Worm (Caenorhabditis elegans): Measurements from ENCODE around the gene F28E10.4.

Gene F28E10.4

ce11 chrIV:4567343-4567742 lies at the start of gene F28E10.4:
F28E10.4 (minus strand) TSS chrIV:4567443.
- TF ChIP-seq lin-13 (tag; optimal IDR thresholded peaks at IDR 0.05), result no peak
- TF ChIP-seq drap-1 (GFP tag; optimal IDR thresholded peaks at IDR 0.05), result no peak
- no peak for TF ChIP-seq mep-1 (tag; optimal IDR thresholded peaks at IDR 0.05)
- TF ChIP-seq bed-3 (GFP tag; optimal IDR thresholded peaks at IDR 0.05), result no peak
- TF ChIP-seq mab-5 (tag; optimal IDR thresholded peaks at IDR 0.05), result no peak
- no peak for TF ChIP-seq hlh-1 (tag; optimal IDR thresholded peaks at IDR 0.05)
- no peak for TF ChIP-seq unc-62 (GFP tag; optimal IDR thresholded peaks at IDR 0.05)
- TF ChIP-seq elt-3 (tag; optimal IDR thresholded peaks at IDR 0.05), result no peak
- no peak for TF ChIP-seq ces-1 (GFP tag; optimal IDR thresholded peaks at IDR 0.05)
- TF ChIP-seq nhr-2 (tag; optimal IDR thresholded peaks at IDR 0.05), result no peak
- no peak for TF ChIP-seq tbx-8 (GFP tag; optimal IDR thresholded peaks at IDR 0.05)
- no peak for TF ChIP-seq lsy-2 (tag; optimal IDR thresholded peaks at IDR 0.05)
- TF ChIP-seq nhr-76 (tag; optimal IDR thresholded peaks at IDR 0.05), result no peak
- TF ChIP-seq ceh-43 (GFP tag; optimal IDR thresholded peaks at IDR 0.05), result no peak
- TF ChIP-seq cnd-1 (tag; optimal IDR thresholded peaks at IDR 0.05), result no peak
- no peak for TF ChIP-seq nhr-12 (tag; optimal IDR thresholded peaks at IDR 0.05)
- TF ChIP-seq elt-1 (tag; optimal IDR thresholded peaks at IDR 0.05; ENCODE audit: borderline replicate concordance, insufficient read depth), result no peak
- TF ChIP-seq blmp-1 (tag; optimal IDR thresholded peaks at IDR 0.05), result no peak

ce11 chrIV:4613516-4613915 lies 46.3 kb upstream of the F28E10.4 start:
- TF ChIP-seq ceh-43 (GFP tag; optimal IDR thresholded peaks at IDR 0.05) (no peak), elt-3 (tag; optimal IDR thresholded peaks at IDR 0.05) (no peak), snpc-4 (tag; optimal IDR thresholded peaks at IDR 0.05) (no peak), ces-1 (GFP tag; optimal IDR thresholded peaks at IDR 0.05) (no peak), sptf-1 (tag; optimal IDR thresholded peaks at IDR 0.05) (no peak), unc-39 (tag; optimal IDR thresholded peaks at IDR 0.05) (no peak), unc-62 (GFP tag; optimal IDR thresholded peaks at IDR 0.05) (no peak), zip-8 (tag; optimal IDR thresholded peaks at IDR 0.05) (no peak), ceh-39 (tag; optimal IDR thresholded peaks at IDR 0.05) (no peak), nhr-28 (tag; optimal IDR thresholded peaks at IDR 0.05) (no peak), bed-3 (GFP tag; optimal IDR thresholded peaks at IDR 0.05) (no peak), nhr-2 (tag; optimal IDR thresholded peaks at IDR 0.05) (no peak), cnd-1 (tag; optimal IDR thresholded peaks at IDR 0.05) (no peak), ham-2 (GFP tag; optimal IDR thresholded peaks at IDR 0.05) (no peak), sem-2 (GFP tag; optimal IDR thresholded peaks at IDR 0.05) (no peak)

- no peak for TF ChIP-seq tbx-8 (GFP tag; optimal IDR thresholded peaks at IDR 0.05)
Measured at ce11 chrIV:4612597-4612996, 45.4 kb upstream of the F28E10.4 start.

- no peak for TF ChIP-seq sem-2 (GFP tag; optimal IDR thresholded peaks at IDR 0.05)
- TF ChIP-seq lin-32 (GFP tag; optimal IDR thresholded peaks at IDR 0.05), result no peak
- TF ChIP-seq M03D4.4 (tag; optimal IDR thresholded peaks at IDR 0.05), result no peak
- TF ChIP-seq hlh-1 (tag; optimal IDR thresholded peaks at IDR 0.05), result no peak
- no peak for TF ChIP-seq unc-120 (tag; optimal IDR thresholded peaks at IDR 0.05; ENCODE audit: poor library complexity, severe bottlenecking)
- TF ChIP-seq flh-1 (GFP tag; optimal IDR thresholded peaks at IDR 0.05), result no peak
- TF ChIP-seq ztf-11 (tag; optimal IDR thresholded peaks at IDR 0.05), result no peak
- TF ChIP-seq sptf-1 (tag; optimal IDR thresholded peaks at IDR 0.05), result no peak
- no peak for TF ChIP-seq zip-8 (tag; optimal IDR thresholded peaks at IDR 0.05)
- TF ChIP-seq nhr-28 (tag; optimal IDR thresholded peaks at IDR 0.05), result no peak
- TF ChIP-seq bed-3 (GFP tag; optimal IDR thresholded peaks at IDR 0.05), result no peak
- no peak for TF ChIP-seq elt-1 (tag; optimal IDR thresholded peaks at IDR 0.05; ENCODE audit: borderline replicate concordance, insufficient read depth)
- no peak for TF ChIP-seq unc-39 (tag; optimal IDR thresholded peaks at IDR 0.05)
- TF ChIP-seq blmp-1 (tag; optimal IDR thresholded peaks at IDR 0.05), result no peak
- TF ChIP-seq drap-1 (GFP tag; optimal IDR thresholded peaks at IDR 0.05), result no peak
- TF ChIP-seq mep-1 (tag; optimal IDR thresholded peaks at IDR 0.05), result no peak
- no peak for TF ChIP-seq nhr-76 (tag; optimal IDR thresholded peaks at IDR 0.05)
- TF ChIP-seq unc-62 (GFP tag; optimal IDR thresholded peaks at IDR 0.05), result no peak
- no peak for TF ChIP-seq snpc-4 (tag; optimal IDR thresholded peaks at IDR 0.05)
- TF ChIP-seq elt-3 (tag; optimal IDR thresholded peaks at IDR 0.05), result no peak
Measured at ce11 chrIV:4611740-4612139, 44.5 kb upstream of the F28E10.4 start.

- no peak for TF ChIP-seq ceh-83 (GFP tag; optimal IDR thresholded peaks at IDR 0.05)
- TF ChIP-seq ces-1 (GFP tag; optimal IDR thresholded peaks at IDR 0.05), result no peak
- no peak for TF ChIP-seq bed-3 (GFP tag; optimal IDR thresholded peaks at IDR 0.05)
- no peak for TF ChIP-seq sptf-1 (tag; optimal IDR thresholded peaks at IDR 0.05)
- TF ChIP-seq ceh-43 (GFP tag; optimal IDR thresholded peaks at IDR 0.05), result no peak
- no peak for TF ChIP-seq elt-1 (tag; optimal IDR thresholded peaks at IDR 0.05; ENCODE audit: borderline replicate concordance, insufficient read depth)
Measured at ce11 chrIV:4609568-4609967, 42.3 kb upstream of the F28E10.4 start, which contains the start of gene col-110. col-110 (minus strand) TSS chrIV:4609668.

Data from whole organism, mixed stage, embryonic.